Fruit fly (Drosophila melanogaster) Kc167 (cell line): Measurements from ENCODE around the gene CG32277.

ENCODE experiments used
- Myc ChIP-seq: fragments of >200 bp; optimal IDR thresholded peaks from 2 replicates; lab custom pipeline; 2017; ENCODE audit warnings: missing external identifiers
- h ChIP-seq: fragments of >200 bp; optimal IDR thresholded peaks from 3 replicates; lab custom pipeline; 2018; ENCODE audit warnings: missing external identifiers
- insv ChIP-seq: fragments of >200 bp; optimal IDR thresholded peaks from 3 replicates; lab custom pipeline; 2018; ENCODE audit warnings: missing external identifiers
- psq ChIP-seq: fragments of >200 bp; optimal IDR thresholded peaks from 2 replicates; lab custom pipeline; 2017; ENCODE audit warnings: missing external identifiers
- ttk ChIP-seq: sonication (Bioruptor generic); optimal IDR thresholded peaks from 2 replicates; lab custom pipeline; 2017; ENCODE audit warnings: missing external identifiers

DNA sequence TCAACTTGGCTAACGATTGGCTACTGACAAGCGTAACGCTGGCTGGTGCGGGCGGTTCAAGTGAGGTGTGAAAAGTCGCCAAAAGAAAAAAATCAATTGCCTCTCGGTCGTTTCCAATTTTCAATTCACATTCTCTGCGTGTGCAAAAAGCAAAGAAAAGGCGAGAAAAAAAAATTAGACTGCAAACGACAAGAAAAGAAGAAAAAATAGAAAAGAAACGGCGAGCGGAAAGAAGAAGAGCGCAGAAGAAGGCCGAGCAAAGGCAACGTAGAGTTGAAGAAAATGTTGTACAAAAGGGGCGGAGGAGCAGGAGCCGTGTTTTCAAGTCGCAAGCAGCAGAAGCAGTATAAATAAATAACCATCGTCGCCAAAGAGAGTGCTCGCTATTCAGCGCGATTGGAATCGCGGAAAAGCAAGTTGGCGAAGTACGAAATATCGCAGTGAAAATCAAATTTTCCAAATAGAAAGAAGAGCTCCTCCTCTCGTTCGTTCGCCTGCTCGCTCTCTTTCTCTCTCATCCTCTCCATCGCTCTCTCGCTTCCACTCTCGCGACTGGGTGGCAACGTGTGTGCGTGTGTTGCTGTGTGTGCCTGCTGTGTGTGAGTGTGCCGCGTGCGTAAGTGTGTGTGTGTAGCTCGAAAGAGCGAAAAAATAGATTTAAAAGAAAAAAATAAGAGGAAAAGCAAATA lies 20.7 kb upstream of the CG32277 start:
- TF ChIP-seq Myc (lab: Kevin White, UChicago) = no peak
- TF ChIP-seq insv (lab: Kevin White, UChicago) = no peak
- no peak for TF ChIP-seq h
- TF ChIP-seq psq = no peak
- no peak for TF ChIP-seq ttk
